Fruit fly (Drosophila melanogaster) whole organism, embryonic: ENCODE results near the gene CG1635.

Experiments used
- Bteb2 ChIP-seq: fragments of 200-800 bp; sonication (Bioruptor generic); optimal IDR thresholded peaks from 2 replicates; lab custom pipeline; 2016; ENCODE audit warnings: missing biosample characterization, missing genetic modification characterization
- CG10979 ChIP-seq: fragments of 200-800 bp; sonication (Bioruptor generic); optimal IDR thresholded peaks from 2 replicates; lab custom pipeline; 2018; ENCODE audit warnings: missing biosample characterization, mild to moderate bottlenecking, missing genetic modification characterization, moderate library complexity
- CG11456 ChIP-seq: fragments of 200-800 bp; sonication (Bioruptor generic); IDR thresholded peaks from 3 replicates; pipeline ENCODE4 v1.3.6; 2022; ENCODE audit warnings: missing biosample characterization, missing genetic modification characterization
- CG12236 ChIP-seq: fragments of 200-800 bp; sonication (Bioruptor generic); optimal IDR thresholded peaks from 2 replicates; lab custom pipeline; 2016; ENCODE audit warnings: missing biosample characterization, missing genetic modification characterization
- CG13287 ChIP-seq: fragments of 200-800 bp; sonication (Bioruptor generic); IDR thresholded peaks from 2 replicates; pipeline ENCODE4 v1.3.6; 2022; ENCODE audit warnings: missing biosample characterization, missing genetic modification characterization; ENCODE audit not compliant: partially characterized antibody
- CG14667 ChIP-seq: fragments of 200-800 bp; sonication (Bioruptor generic); IDR thresholded peaks from 2 replicates; pipeline ENCODE4 v1.3.6; 2022; ENCODE audit warnings: missing biosample characterization, missing genetic modification characterization
- CG15514 ChIP-seq: fragments of 200-800 bp; sonication (Bioruptor generic); optimal IDR thresholded peaks from 3 replicates; lab custom pipeline; 2017; ENCODE audit warnings: missing biosample characterization, missing genetic modification characterization, mild to moderate bottlenecking, moderate library complexity, missing genetic modification reagents
- CG1603 ChIP-seq: fragments of 200-800 bp; sonication (Bioruptor generic); optimal IDR thresholded peaks from 2 replicates; lab custom pipeline; 2019; ENCODE audit warnings: missing biosample characterization, mild to moderate bottlenecking, missing genetic modification characterization, moderate library complexity
- CG16815 ChIP-seq: fragments of 200-800 bp; sonication (Bioruptor generic); optimal IDR thresholded peaks from 3 replicates; lab custom pipeline; 2017; ENCODE audit warnings: missing biosample characterization, mild to moderate bottlenecking, missing genetic modification characterization
- CG18599 ChIP-seq: fragments of 200-800 bp; sonication (Bioruptor generic); optimal IDR thresholded peaks from 3 replicates; lab custom pipeline; 2017; ENCODE audit warnings: missing biosample characterization, missing genetic modification characterization, mild to moderate bottlenecking, moderate library complexity, missing genetic modification reagents
- CG18619 ChIP-seq: fragments of 200-800 bp; sonication (Bioruptor generic); optimal IDR thresholded peaks from 3 replicates; lab custom pipeline; 2017; ENCODE audit warnings: missing biosample characterization, mild to moderate bottlenecking, missing genetic modification characterization
- CG2678 ChIP-seq: fragments of 200-800 bp; sonication (Bioruptor generic); optimal IDR thresholded peaks from 3 replicates; lab custom pipeline; 2019; ENCODE audit warnings: missing biosample characterization, mild to moderate bottlenecking, missing genetic modification characterization, moderate library complexity
- CG2889 ChIP-seq: fragments of 200-800 bp; sonication (Bioruptor generic); IDR thresholded peaks from 3 replicates; pipeline ENCODE4 v1.3.6; 2022; ENCODE audit warnings: missing biosample characterization, missing genetic modification characterization
- CG4404 ChIP-seq: fragments of 200-800 bp; sonication (Bioruptor generic); IDR thresholded peaks from 2 replicates; pipeline ENCODE4 v1.3.6; 2022; ENCODE audit warnings: missing biosample characterization, missing genetic modification characterization
- CG4707 ChIP-seq: fragments of 200-800 bp; sonication (Bioruptor generic); optimal IDR thresholded peaks from 2 replicates; lab custom pipeline; 2018; ENCODE audit warnings: missing biosample characterization, mild to moderate bottlenecking, missing genetic modification characterization, moderate library complexity
- CG6791 ChIP-seq: fragments of 200-800 bp; sonication (Bioruptor generic); IDR thresholded peaks from 3 replicates; pipeline ENCODE4 v1.3.6; 2022; ENCODE audit warnings: missing biosample characterization, missing genetic modification characterization; ENCODE audit not compliant: partially characterized antibody
- CG7271 ChIP-seq: fragments of 200-800 bp; sonication (Bioruptor generic); optimal IDR thresholded peaks from 2 replicates; lab custom pipeline; 2018; ENCODE audit warnings: missing biosample characterization, mild to moderate bottlenecking, missing genetic modification characterization, moderate library complexity
- CG8944 ChIP-seq: fragments of 200-800 bp; sonication (Bioruptor generic); optimal IDR thresholded peaks from 3 replicates; lab custom pipeline; 2016; ENCODE audit warnings: missing biosample characterization, missing genetic modification characterization
- D19B ChIP-seq: fragments of 200-800 bp; sonication (Bioruptor generic); optimal IDR thresholded peaks from 2 replicates; lab custom pipeline; 2017; ENCODE audit warnings: missing biosample characterization, mild to moderate bottlenecking, missing genetic modification characterization
- Dfd ChIP-seq, 2 experiments: fragments of >200 bp; optimal IDR thresholded peaks; 2 replicates each; lab custom pipeline; 2017; ENCODE audit warnings: missing biosample characterization in 2 of 2, missing genetic modification characterization in 2 of 2
- Doc2 ChIP-seq: fragments of 200-800 bp; sonication (Bioruptor generic); IDR thresholded peaks from 2 replicates; pipeline ENCODE4 v1.3.6; 2022; ENCODE audit warnings: missing biosample characterization, missing genetic modification characterization
- Lim3 ChIP-seq: fragments of 200-800 bp; sonication (Bioruptor generic); IDR thresholded peaks from 2 replicates; pipeline ENCODE4 v1.3.6; 2022; ENCODE audit warnings: missing biosample characterization, missing genetic modification characterization
- Med ChIP-seq: fragments of 200-800 bp; sonication (Bioruptor generic); peaks from one replicate; lab custom pipeline; 2016; ENCODE audit warnings: missing biosample characterization, missing genetic modification characterization, mild to moderate bottlenecking, inconsistent platforms, moderate library complexity
- Meics ChIP-seq: fragments of 200-800 bp; sonication (Bioruptor generic); optimal IDR thresholded peaks from 2 replicates; lab custom pipeline; 2017; ENCODE audit warnings: missing biosample characterization, mild to moderate bottlenecking, missing genetic modification characterization
- Optix ChIP-seq: fragments of 200-800 bp; sonication (Bioruptor generic); IDR thresholded peaks from 3 replicates; pipeline ENCODE4 v1.3.6; 2022; ENCODE audit warnings: missing biosample characterization, missing genetic modification characterization
- TFAM ChIP-seq: fragments of 200-800 bp; sonication (Bioruptor generic); optimal IDR thresholded peaks from 2 replicates; lab custom pipeline; 2017; ENCODE audit warnings: missing biosample characterization, missing genetic modification characterization, inconsistent platforms
- bcd ChIP-seq: fragments of 200-800 bp; sonication (Bioruptor generic); optimal IDR thresholded peaks from 2 replicates; lab custom pipeline; 2017; ENCODE audit warnings: missing biosample characterization, mild to moderate bottlenecking, missing genetic modification characterization
- corto ChIP-seq: fragments of 200-800 bp; sonication (Bioruptor generic); optimal IDR thresholded peaks from 2 replicates; lab custom pipeline; 2016; ENCODE audit warnings: missing biosample characterization, mild to moderate bottlenecking, missing genetic modification characterization, moderate library complexity
- danr ChIP-seq: fragments of 200-800 bp; sonication (Bioruptor generic); IDR thresholded peaks from 2 replicates; pipeline ENCODE4 v1.3.6; 2022; ENCODE audit warnings: missing biosample characterization, missing genetic modification characterization
- dmrt11E ChIP-seq: fragments of 200-800 bp; sonication (Bioruptor generic); optimal IDR thresholded peaks from 3 replicates; lab custom pipeline; 2018; ENCODE audit warnings: missing biosample characterization, mild to moderate bottlenecking, missing genetic modification characterization, moderate library complexity
- dmrt99B ChIP-seq: fragments of 200-800 bp; sonication (Bioruptor generic); optimal IDR thresholded peaks from 2 replicates; lab custom pipeline; 2018; ENCODE audit warnings: missing biosample characterization, mild to moderate bottlenecking, missing genetic modification characterization, moderate library complexity
- dysf ChIP-seq: fragments of 200-800 bp; sonication (Bioruptor generic); IDR thresholded peaks from 3 replicates; pipeline ENCODE4 v1.3.6; 2022; ENCODE audit warnings: missing biosample characterization, missing genetic modification characterization
- emc ChIP-seq: fragments of 200-800 bp; sonication (Bioruptor generic); optimal IDR thresholded peaks from 2 replicates; lab custom pipeline; 2016; ENCODE audit warnings: missing biosample characterization, missing genetic modification characterization
- ewg ChIP-seq: fragments of 200-800 bp; sonication (Bioruptor generic); optimal IDR thresholded peaks from 3 replicates; lab custom pipeline; 2017; ENCODE audit warnings: mild to moderate bottlenecking, missing biosample characterization, missing genetic modification reagents, missing genetic modification characterization
- fd102C ChIP-seq: fragments of 200-800 bp; sonication (Bioruptor generic); optimal IDR thresholded peaks from 2 replicates; lab custom pipeline; 2018; ENCODE audit warnings: missing biosample characterization, mild to moderate bottlenecking, missing genetic modification characterization, moderate library complexity
- gt ChIP-seq: fragments of 200-800 bp; sonication (Bioruptor generic); IDR thresholded peaks from 2 replicates; pipeline ENCODE4 v1.3.6; 2022; ENCODE audit warnings: missing biosample characterization, missing genetic modification characterization
- hb ChIP-seq: fragments of 200-800 bp; sonication (Bioruptor generic); IDR thresholded peaks from 3 replicates; pipeline ENCODE4 v1.3.6; 2022; ENCODE audit warnings: missing biosample characterization, missing genetic modification characterization; ENCODE audit not compliant: partially characterized antibody
- jumu ChIP-seq: fragments of 200-800 bp; sonication (Bioruptor generic); optimal IDR thresholded peaks from 3 replicates; lab custom pipeline; 2016; ENCODE audit warnings: missing biosample characterization, missing genetic modification characterization
- nau ChIP-seq: fragments of 200-800 bp; sonication (Bioruptor generic); optimal IDR thresholded peaks from 3 replicates; lab custom pipeline; 2017; ENCODE audit warnings: missing biosample characterization, mild to moderate bottlenecking, missing genetic modification characterization, missing genetic modification reagents
- nerfin-1 ChIP-seq: fragments of 200-800 bp; sonication (Bioruptor generic); optimal IDR thresholded peaks from 3 replicates; lab custom pipeline; 2019; ENCODE audit warnings: missing biosample characterization, mild to moderate bottlenecking, missing genetic modification characterization, moderate library complexity
- onecut ChIP-seq: fragments of 200-800 bp; sonication (Bioruptor generic); IDR thresholded peaks from 2 replicates; pipeline ENCODE4 v1.3.6; 2022; ENCODE audit warnings: missing biosample characterization, missing genetic modification characterization
- pan ChIP-seq, 4 experiments: fragments of >200 bp in 3 of 4; fragments of 200-800 bp in 1 of 4; sonication (Bioruptor generic) in 1 of 4; optimal IDR thresholded peaks in 3 of 4; IDR thresholded peaks in 1 of 4; 2 replicates each; pipeline versions ENCODE4 v1.3.6 to Lab custom; 2017 to 2022; ENCODE audit warnings: missing biosample characterization in 2 of 4, missing genetic modification characterization in 2 of 4, mixed read lengths in 1 of 4
- pho ChIP-seq: fragments of 200-800 bp; sonication (Bioruptor generic); optimal IDR thresholded peaks from 2 replicates; lab custom pipeline; 2016; ENCODE audit warnings: missing biosample characterization, missing genetic modification characterization
- phol ChIP-seq: fragments of 200-800 bp; sonication (Bioruptor generic); optimal IDR thresholded peaks from 3 replicates; lab custom pipeline; 2018; ENCODE audit warnings: missing biosample characterization, mild to moderate bottlenecking, missing genetic modification characterization, moderate library complexity
- slbo ChIP-seq: fragments of 200-800 bp; sonication (Bioruptor generic); IDR thresholded peaks from 2 replicates; pipeline ENCODE4 v1.3.6; 2022; ENCODE audit warnings: missing biosample characterization, missing genetic modification characterization
- sug ChIP-seq: fragments of 200-800 bp; optimal IDR thresholded peaks from 2 replicates; lab custom pipeline; 2019; ENCODE audit warnings: missing biosample characterization, mild to moderate bottlenecking, missing genetic modification characterization, moderate library complexity
- trem ChIP-seq: fragments of 200-800 bp; optimal IDR thresholded peaks from 3 replicates; lab custom pipeline; 2019; ENCODE audit warnings: missing biosample characterization, mild to moderate bottlenecking, missing genetic modification characterization, moderate library complexity
- tup ChIP-seq: fragments of 200-800 bp; sonication (Bioruptor generic); optimal IDR thresholded peaks from 2 replicates; lab custom pipeline; 2016; ENCODE audit warnings: missing biosample characterization, mild to moderate bottlenecking, missing genetic modification characterization, moderate library complexity
- wek ChIP-seq: fragments of 200-800 bp; sonication (Bioruptor generic); optimal IDR thresholded peaks from 3 replicates; lab custom pipeline; 2018; ENCODE audit warnings: missing biosample characterization, mild to moderate bottlenecking, missing genetic modification characterization, moderate library complexity

Gene CG1635

DNA sequence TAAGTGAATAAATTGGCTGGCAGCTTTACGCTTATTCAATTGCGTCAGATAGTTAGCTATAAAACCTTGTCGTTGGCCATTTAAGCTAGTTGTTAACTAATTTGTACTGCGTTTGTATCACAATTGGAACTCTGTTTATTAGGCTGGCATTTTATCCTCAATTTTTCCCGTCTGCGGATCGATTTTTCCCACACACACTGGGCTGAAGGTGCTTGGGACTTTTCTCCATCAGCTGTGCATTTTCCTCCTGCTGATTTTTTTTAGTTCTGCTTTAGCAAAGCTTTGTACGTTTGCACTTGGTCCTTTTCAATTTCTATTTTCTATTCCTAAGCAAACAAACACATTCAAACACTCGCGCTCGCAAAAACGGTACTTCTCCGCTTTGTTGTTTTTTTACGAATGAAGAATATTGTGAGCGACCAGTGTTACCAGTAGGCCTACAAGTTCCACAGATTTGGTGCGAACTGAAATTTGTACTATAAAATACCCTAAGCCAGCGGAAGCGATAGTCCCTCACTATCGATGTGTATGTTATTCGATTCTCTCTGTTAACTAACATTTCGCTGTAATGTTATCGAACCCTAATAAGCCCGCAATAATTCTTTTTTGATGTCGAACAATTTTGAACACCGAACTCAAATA, 21.1 kb downstream of the CG1635 start (continued):
- TF ChIP-seq Optix (GFP tag; lab: Robert Waterston, UW) (no peak), CG2889 (GFP tag; lab: Robert Waterston, UW) (no peak), CG13287 (GFP tag; lab: Robert Waterston, UW) (no peak), Meics (GFP tag; lab: Kevin White, UChicago) (peak; percentile 3), corto (GFP tag; lab: Kevin White, UChicago) (no peak), dmrt99B (tag; lab: Kevin White, UChicago) (peak; percentile 7), D19B (GFP tag; lab: Kevin White, UChicago) (no peak), CG11456 (no peak), CG10979 (tag; lab: Kevin White, UChicago) (no peak), dysf (GFP tag; lab: Robert Waterston, UW) (no peak), CG4404 (GFP tag; lab: Robert Waterston, UW) (no peak), sug (tag; lab: Kevin White, UChicago) (peak; percentile 41), onecut (GFP tag; lab: Robert Waterston, UW) (peak; percentile 94), jumu (no peak), CG18599 (peak; percentile 58), Dfd (GFP tag; optimal IDR thresholded peaks at IDR 0.05; lab: Kevin White, UChicago) (no peak), emc (GFP tag; lab: Kevin White, UChicago) (no peak), tup (no peak), Med (GFP tag; lab: Kevin White, UChicago) (peak; percentile 98), Bteb2 (GFP tag; lab: Kevin White, UChicago) (peak; percentile 10), TFAM (GFP tag; lab: Kevin White, UChicago) (no peak), CG4707 (GFP tag; lab: Kevin White, UChicago) (peak; percentile 46), CG2678 (tag; lab: Kevin White, UChicago) (peak; percentile 16), pho (GFP tag; lab: Kevin White, UChicago) (peak; percentile 21), nau (GFP tag; lab: Kevin White, UChicago) (no peak), danr (GFP tag; lab: Robert Waterston, UW) (no peak), wek (GFP tag; lab: Kevin White, UChicago) (peak; percentile 60), ewg (GFP tag; lab: Kevin White, UChicago) (no peak), bcd (GFP tag; lab: Kevin White, UChicago) (no peak), CG7271 (peak; percentile 77), CG8944 (GFP tag; lab: Kevin White, UChicago) (no peak), Lim3 (GFP tag; lab: Robert Waterston, UW) (no peak), CG12236 (GFP tag; lab: Kevin White, UChicago) (peak; percentile 0), phol (tag; lab: Kevin White, UChicago) (no peak), CG18619 (GFP tag; lab: Kevin White, UChicago) (no peak), dmrt11E (tag; lab: Kevin White, UChicago) (no peak), trem (tag; lab: Kevin White, UChicago) (peak; percentile 77), CG1603 (tag; lab: Kevin White, UChicago) (peak; percentile 85), nerfin-1 (tag; lab: Kevin White, UChicago) (no peak), hb (GFP tag; lab: Robert Waterston, UW) (no peak), CG6791 (GFP tag; lab: Robert Waterston, UW) (no peak), CG14667 (GFP tag; lab: Robert Waterston, UW) (no peak), slbo (GFP tag; lab: Robert Waterston, UW) (no peak), pan (optimal IDR thresholded peaks at IDR 0.05; lab: Kevin White, UChicago) (no peak), pan (GFP tag; optimal IDR thresholded peaks at IDR 0.05 in 1 of 2, IDR thresholded peaks at IDR 0.05 in 1 of 2) (no peak), CG16815 (GFP tag; lab: Kevin White, UChicago) (no peak), Doc2 (GFP tag; lab: Robert Waterston, UW) (no peak), fd102C (GFP tag; lab: Kevin White, UChicago) (no peak), CG15514 (GFP tag; lab: Kevin White, UChicago) (peak; percentile 97), gt (GFP tag; lab: Robert Waterston, UW) (no peak)
